Worm (Caenorhabditis elegans): ENCODE results near the gene srt-30.

DNA sequence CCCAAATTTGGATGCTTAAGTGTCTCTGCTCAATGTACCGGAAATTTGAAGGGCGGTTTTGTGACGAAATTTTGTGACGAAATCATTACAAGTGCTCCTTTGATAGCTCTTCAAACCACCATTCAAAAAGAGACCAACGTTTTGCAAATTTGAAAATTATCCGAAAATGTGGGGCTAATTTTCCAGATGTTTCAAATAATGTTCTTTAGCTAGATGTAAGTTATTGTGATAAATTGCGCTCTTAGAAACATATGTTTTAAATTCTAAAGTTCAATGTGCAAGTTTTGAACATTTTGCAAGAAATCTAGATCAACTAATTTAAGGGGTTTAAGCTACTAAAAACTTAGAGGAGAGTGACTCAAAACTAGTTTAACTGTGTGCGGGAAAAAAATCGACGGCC, 20.6 kb upstream of the srt-30 start:
- TF ChIP-seq W03F9.2 (tag; optimal IDR thresholded peaks at IDR 0.05) (no peak), dao-5 (tag; optimal IDR thresholded peaks at IDR 0.05) (no peak)

All from whole organism, L4/young adult.